Worm (Caenorhabditis elegans) whole organism, late embryonic: ENCODE measurements around the gene fbxb-106.

ENCODE experiments used
- C08G9.2 ChIP-seq: sonication (generic microtip); optimal IDR thresholded peaks from 2 replicates; lab custom pipeline; 2016; ENCODE audit warnings: mild to moderate bottlenecking, missing genetic modification characterization, moderate library complexity, missing compliant biosample characterization
- K02D7.2 ChIP-seq: sonication (generic microtip); optimal IDR thresholded peaks from 2 replicates; lab custom pipeline; 2017; ENCODE audit warnings: mild to moderate bottlenecking, missing genetic modification characterization, missing compliant biosample characterization
- T23F11.4 ChIP-seq: fragments of 200-800 bp; sonication (Bioruptor generic); optimal IDR thresholded peaks from 2 replicates; lab custom pipeline; 2018; ENCODE audit warnings: mild to moderate bottlenecking, missing genetic modification characterization, missing compliant biosample characterization
- Y22D7AL.16 ChIP-seq: sonication (generic microtip); optimal IDR thresholded peaks from 2 replicates; lab custom pipeline; 2016; ENCODE audit warnings: missing genetic modification characterization, missing compliant biosample characterization
- ahr-1 ChIP-seq: sonication (generic microtip); optimal IDR thresholded peaks from 2 replicates; lab custom pipeline; 2016; ENCODE audit warnings: missing genetic modification characterization, missing compliant biosample characterization
- ceh-19 ChIP-seq: fragments of 200-800 bp; sonication (Bioruptor generic); optimal IDR thresholded peaks from 2 replicates; lab custom pipeline; 2018; ENCODE audit warnings: mild to moderate bottlenecking, missing genetic modification characterization, missing compliant biosample characterization
- ceh-2 ChIP-seq: sonication (generic microtip); optimal IDR thresholded peaks from 2 replicates; lab custom pipeline; 2016; ENCODE audit warnings: missing genotype, missing genetic modification characterization, missing compliant biosample characterization
- ceh-22 ChIP-seq: sonication (generic microtip); optimal IDR thresholded peaks from 2 replicates; lab custom pipeline; 2017; ENCODE audit warnings: missing biosample characterization, missing genetic modification characterization
- ceh-30 ChIP-seq: fragments of 150-350 bp; optimal IDR thresholded peaks from 2 replicates; lab custom pipeline; 2014; ENCODE audit warnings: missing biosample characterization, missing genetic modification characterization
- ceh-31 ChIP-seq: sonication (generic microtip); optimal IDR thresholded peaks from 2 replicates; lab custom pipeline; 2016; ENCODE audit warnings: missing genetic modification characterization, missing compliant biosample characterization
- ceh-48 ChIP-seq: sonication (generic microtip); optimal IDR thresholded peaks from 2 replicates; lab custom pipeline; 2016; ENCODE audit warnings: missing genetic modification characterization, inconsistent platforms, missing compliant biosample characterization
- che-1 ChIP-seq: sonication (generic microtip); optimal IDR thresholded peaks from 2 replicates; lab custom pipeline; 2016; ENCODE audit warnings: mild to moderate bottlenecking, missing genetic modification characterization, missing compliant biosample characterization
- dmd-4 ChIP-seq: sonication (generic microtip); optimal IDR thresholded peaks from 2 replicates; lab custom pipeline; 2016; ENCODE audit warnings: borderline replicate concordance, missing genetic modification characterization, missing compliant biosample characterization
- elt-2 ChIP-seq: sonication (generic microtip); optimal IDR thresholded peaks from 2 replicates; lab custom pipeline; 2016; ENCODE audit warnings: missing genetic modification reagents, missing genetic modification characterization, missing compliant biosample characterization
- elt-4 ChIP-seq: sonication (generic microtip); optimal IDR thresholded peaks from 2 replicates; lab custom pipeline; 2016; ENCODE audit warnings: missing genetic modification characterization, missing compliant biosample characterization
- ets-4 ChIP-seq: sonication (generic microtip); optimal IDR thresholded peaks from 2 replicates; lab custom pipeline; 2016; ENCODE audit warnings: missing genetic modification characterization, missing compliant biosample characterization
- fkh-6 ChIP-seq: sonication (generic microtip); optimal IDR thresholded peaks from 2 replicates; lab custom pipeline; 2016; ENCODE audit warnings: missing genetic modification characterization, missing compliant biosample characterization
- hlh-13 ChIP-seq: fragments of 200-800 bp; sonication (Bioruptor generic); optimal IDR thresholded peaks from 2 replicates; lab custom pipeline; 2018; ENCODE audit warnings: mild to moderate bottlenecking, missing genetic modification characterization, missing compliant biosample characterization
- hlh-15 ChIP-seq: sonication (generic microtip); optimal IDR thresholded peaks from 2 replicates; lab custom pipeline; 2016; ENCODE audit warnings: missing genetic modification characterization, missing compliant biosample characterization
- hlh-30 ChIP-seq: sonication (generic microtip); optimal IDR thresholded peaks from 2 replicates; lab custom pipeline; 2017; ENCODE audit warnings: antibody characterized with exemption, missing genetic modification characterization, missing compliant biosample characterization; ENCODE audit not compliant: insufficient read depth
- hlh-6 ChIP-seq: sonication (generic microtip); optimal IDR thresholded peaks from 2 replicates; lab custom pipeline; 2016; ENCODE audit warnings: missing genotype, missing genetic modification characterization, missing compliant biosample characterization
- hlh-8 ChIP-seq: sonication (generic microtip); optimal IDR thresholded peaks from 2 replicates; lab custom pipeline; 2016; ENCODE audit warnings: missing genotype, missing genetic modification characterization, missing compliant biosample characterization
- lim-6 ChIP-seq: sonication (generic microtip); optimal IDR thresholded peaks from 2 replicates; lab custom pipeline; 2016; ENCODE audit warnings: missing genetic modification characterization, missing compliant biosample characterization
- madf-2 ChIP-seq: sonication (generic microtip); optimal IDR thresholded peaks from 2 replicates; lab custom pipeline; 2017; ENCODE audit warnings: missing genetic modification characterization, missing compliant biosample characterization
- mec-3 ChIP-seq: sonication (generic microtip); optimal IDR thresholded peaks from 2 replicates; lab custom pipeline; 2016; ENCODE audit warnings: borderline replicate concordance, missing genetic modification characterization, missing compliant biosample characterization
- nfya-1 ChIP-seq: sonication (generic microtip); optimal IDR thresholded peaks from 2 replicates; lab custom pipeline; 2017; ENCODE audit warnings: missing genetic modification characterization, mild to moderate bottlenecking, missing compliant biosample characterization, antibody characterized with exemption, moderate library complexity
- nhr-232 ChIP-seq: sonication (generic microtip); optimal IDR thresholded peaks from 2 replicates; lab custom pipeline; 2016; ENCODE audit warnings: missing genetic modification characterization, missing compliant biosample characterization
- odd-2 ChIP-seq: sonication (generic microtip); optimal IDR thresholded peaks from 2 replicates; lab custom pipeline; 2017; ENCODE audit warnings: antibody characterized with exemption, mild to moderate bottlenecking, missing genetic modification characterization, missing compliant biosample characterization
- pat-9 ChIP-seq: fragments of 200-800 bp; sonication (Bioruptor generic); optimal IDR thresholded peaks from 2 replicates; lab custom pipeline; 2018; ENCODE audit warnings: mild to moderate bottlenecking, missing genetic modification characterization, moderate library complexity, missing compliant biosample characterization
- pha-4 ChIP-seq: fragments of 150-350 bp; optimal IDR thresholded peaks from 2 replicates; lab custom pipeline; 2018; ENCODE audit warnings: missing biosample characterization, missing genetic modification reagents, missing genetic modification characterization
- pqm-1 ChIP-seq: sonication (generic microtip); optimal IDR thresholded peaks from 2 replicates; lab custom pipeline; 2016; ENCODE audit warnings: missing genetic modification characterization, missing compliant biosample characterization
- ref-2 ChIP-seq: sonication (generic microtip); optimal IDR thresholded peaks from 2 replicates; lab custom pipeline; 2016; ENCODE audit warnings: missing genetic modification characterization, missing compliant biosample characterization
- rnt-1 ChIP-seq: sonication (generic microtip); optimal IDR thresholded peaks from 2 replicates; lab custom pipeline; 2016; ENCODE audit warnings: missing genetic modification characterization, missing compliant biosample characterization
- sox-2 ChIP-seq: fragments of 200-800 bp; sonication (Bioruptor generic); IDR thresholded peaks from 2 replicates; pipeline ENCODE4 v1.3.6; 2022; ENCODE audit warnings: missing genetic modification reagents, missing genetic modification characterization, missing compliant biosample characterization
- sox-4 ChIP-seq: sonication (generic microtip); optimal IDR thresholded peaks from 2 replicates; lab custom pipeline; 2017; ENCODE audit warnings: mild to moderate bottlenecking, missing genetic modification characterization, inconsistent platforms, missing compliant biosample characterization
- syd-9 ChIP-seq: sonication (generic microtip); optimal IDR thresholded peaks from 2 replicates; lab custom pipeline; 2016; ENCODE audit warnings: mild to moderate bottlenecking, missing genetic modification characterization, moderate library complexity, missing compliant biosample characterization
- tbx-7 ChIP-seq: sonication (generic microtip); optimal IDR thresholded peaks from 2 replicates; lab custom pipeline; 2016; ENCODE audit warnings: missing genotype, missing genetic modification characterization, missing compliant biosample characterization
- ttx-3 ChIP-seq: sonication (generic microtip); optimal IDR thresholded peaks from 2 replicates; lab custom pipeline; 2016; ENCODE audit warnings: missing genetic modification reagents, missing genetic modification characterization, missing compliant biosample characterization
- unc-3 ChIP-seq, 2 experiments: fragments of 200-800 bp in 1 of 2; sonication (Bioruptor generic) in 1 of 2; sonication (generic microtip) in 1 of 2; conservative IDR thresholded peaks in 1 of 2; optimal IDR thresholded peaks in 1 of 2; 2 replicates each; pipeline versions ENCODE4 v1.3.6 to Lab custom; 2016 to 2022; ENCODE audit warnings: missing compliant biosample characterization in 2 of 2, missing genetic modification characterization in 2 of 2, missing genetic modification reagents in 1 of 2
- unc-86 ChIP-seq: sonication (generic microtip); optimal IDR thresholded peaks from 2 replicates; lab custom pipeline; 2016; ENCODE audit warnings: missing genetic modification characterization, missing compliant biosample characterization
- zip-5 ChIP-seq: sonication (generic microtip); optimal IDR thresholded peaks from 2 replicates; lab custom pipeline; 2016; ENCODE audit warnings: missing genetic modification characterization, missing compliant biosample characterization

The fbxb-106 gene

DNA sequence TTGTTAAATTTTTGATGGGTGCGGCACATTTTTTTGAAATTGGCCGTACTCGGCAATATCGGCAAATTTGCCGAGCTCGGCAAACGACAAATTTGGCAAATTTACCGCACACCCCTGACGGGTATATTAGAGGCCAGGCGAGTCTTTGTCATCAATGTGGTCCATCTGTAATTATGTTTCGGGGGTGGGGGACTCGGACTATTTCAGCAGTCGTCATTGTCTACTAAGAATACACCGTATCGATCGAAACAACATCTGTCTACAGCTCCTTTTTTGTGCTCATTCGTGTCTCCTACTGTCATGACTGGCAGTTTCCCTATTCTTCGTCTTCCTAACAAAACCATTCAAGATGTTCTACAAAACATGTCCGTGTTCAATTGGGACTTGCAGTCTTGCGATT lies 4.1 kb downstream of the fbxb-106 start, which contains the start of gene F08D12.15:
TSS of gene F08D12.15 (plus strand) at position 301 of the 400 bp plus-strand sequence.
- TF ChIP-seq ref-2 (tag; lab: Kevin White, UChicago) (no peak), K02D7.2 (no peak), hlh-8 (tag; lab: Kevin White, UChicago) (no peak), ttx-3 (tag; lab: Kevin White, UChicago) (no peak), ceh-30 (tag; lab: Kevin White, UChicago) (no peak), Y22D7AL.16 (tag; lab: Kevin White, UChicago) (no peak)

DNA sequence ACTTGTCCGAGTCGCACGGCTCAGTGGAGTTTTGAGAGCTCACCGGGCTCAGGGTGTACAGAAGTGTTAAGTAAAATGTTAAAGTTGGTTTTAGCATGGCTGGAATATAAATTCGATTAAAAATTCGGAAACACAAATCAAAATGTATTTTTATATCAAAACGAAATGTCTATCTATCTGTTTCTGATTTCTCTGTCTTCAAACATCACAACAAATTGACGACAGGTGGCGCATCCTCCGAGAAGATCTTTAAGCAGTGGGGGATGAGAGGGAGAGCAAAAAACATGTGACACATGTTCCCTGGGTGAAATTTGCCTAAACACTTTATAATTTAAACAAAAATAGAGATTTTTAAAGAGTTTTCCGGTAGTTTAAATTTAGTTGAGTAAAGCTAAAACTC lies 6.8 kb downstream of the fbxb-106 start, which contains the start of gene F08D12.7:
TSS of gene F08D12.7 (minus strand) at position 101 of the 400 bp plus-strand sequence.
- TF ChIP-seq odd-2 (tag; lab: Kevin White, UChicago), result no peak
- no peak for TF ChIP-seq sox-4 (tag; lab: Kevin White, UChicago)
- TF ChIP-seq unc-3 (GFP tag; conservative IDR thresholded peaks at IDR 0.05; lab: Robert Waterston, UW), result no peak
- TF ChIP-seq unc-3 (tag; optimal IDR thresholded peaks at IDR 0.05; lab: Kevin White, UChicago), result no peak
- no peak for TF ChIP-seq nhr-232
- no peak for TF ChIP-seq hlh-6
- TF ChIP-seq pqm-1, result no peak
- no peak for TF ChIP-seq elt-2
- TF ChIP-seq ttx-3 (tag; lab: Kevin White, UChicago), result no peak
- TF ChIP-seq ceh-48, result no peak
- TF ChIP-seq rnt-1 (tag; lab: Kevin White, UChicago), result no peak
- no peak for TF ChIP-seq mec-3 (tag; lab: Kevin White, UChicago)
- TF ChIP-seq pha-4 (tag; lab: Kevin White, UChicago), result no peak
- no peak for TF ChIP-seq dmd-4 (tag; lab: Kevin White, UChicago)
- no peak for TF ChIP-seq lim-6 (tag; lab: Kevin White, UChicago)
- no peak for TF ChIP-seq ref-2 (tag; lab: Kevin White, UChicago)
- no peak for TF ChIP-seq unc-86 (tag; lab: Kevin White, UChicago)

DNA sequence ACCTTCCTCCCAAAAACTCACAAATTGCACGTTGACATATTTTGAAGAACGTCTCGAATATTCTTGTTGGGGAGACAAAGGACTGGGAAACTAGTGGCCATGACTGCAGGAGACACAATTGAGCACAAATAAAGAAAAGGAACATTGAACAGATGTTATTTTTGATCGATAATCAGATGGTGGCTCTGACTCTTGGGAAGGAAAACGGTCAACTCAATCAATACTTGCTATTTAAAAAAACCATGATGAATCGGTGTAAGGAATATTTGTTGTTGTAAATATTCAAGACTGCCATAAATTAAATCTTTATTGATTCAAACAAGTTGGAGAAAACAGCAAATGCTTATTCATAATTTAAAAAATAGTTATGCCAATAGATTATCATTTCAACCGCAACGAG lies 8.6 kb downstream of the fbxb-106 start, which contains the start of gene fbxb-105:
TSS of gene fbxb-105 (minus strand) at position 101 of the 400 bp plus-strand sequence.
- TF ChIP-seq C08G9.2 (tag; lab: Kevin White, UChicago), result no peak
- TF ChIP-seq rnt-1 (tag; lab: Kevin White, UChicago), result no peak
- no peak for TF ChIP-seq elt-4 (tag; lab: Kevin White, UChicago)
- no peak for TF ChIP-seq ceh-22 (tag; lab: Kevin White, UChicago)
- TF ChIP-seq ahr-1 (tag; lab: Kevin White, UChicago), result no peak
- no peak for TF ChIP-seq hlh-30 (tag; lab: Kevin White, UChicago)
- no peak for TF ChIP-seq che-1
- TF ChIP-seq syd-9, result no peak
- no peak for TF ChIP-seq hlh-6
- TF ChIP-seq ceh-19 (GFP tag; lab: Kevin White, UChicago), result no peak
- no peak for TF ChIP-seq ceh-2 (tag; lab: Kevin White, UChicago)

ce11 chrII:2772166-2772565 lies 10.0 kb downstream of the fbxb-106 start, which contains the start of gene sdz-10:
Gene sdz-10 (minus strand): TSS chrII:2772266.
- no peak for TF ChIP-seq ref-2 (tag; lab: Kevin White, UChicago)
- no peak for TF ChIP-seq lim-6 (tag; lab: Kevin White, UChicago)
- no peak for TF ChIP-seq ttx-3 (tag; lab: Kevin White, UChicago)
- TF ChIP-seq hlh-13 (GFP tag; lab: Kevin White, UChicago), result no peak
- TF ChIP-seq ceh-31, result no peak
- no peak for TF ChIP-seq syd-9
- TF ChIP-seq ets-4 (tag; lab: Kevin White, UChicago), result no peak
- no peak for TF ChIP-seq ahr-1 (tag; lab: Kevin White, UChicago)
- TF ChIP-seq hlh-15 (tag; lab: Kevin White, UChicago), result no peak
- no peak for TF ChIP-seq zip-5 (tag; lab: Kevin White, UChicago)
- no peak for TF ChIP-seq sox-2 (GFP tag; lab: Robert Waterston, UW)
- no peak for TF ChIP-seq pat-9 (tag; lab: Kevin White, UChicago)
- TF ChIP-seq madf-2 (tag; lab: Kevin White, UChicago), result no peak
- TF ChIP-seq unc-86 (tag; lab: Kevin White, UChicago), result no peak
- no peak for TF ChIP-seq nfya-1 (tag; lab: Kevin White, UChicago)
- TF ChIP-seq fkh-6, result no peak
- TF ChIP-seq T23F11.4 (GFP tag; lab: Kevin White, UChicago), result no peak
- TF ChIP-seq tbx-7, result no peak
- TF ChIP-seq rnt-1 (tag; lab: Kevin White, UChicago), result no peak
- TF ChIP-seq sox-4 (tag; lab: Kevin White, UChicago), result no peak
